Worm (Caenorhabditis elegans): Measurements from ENCODE around the gene C27F2.9.
A peak's percentile ranks its signal among the peaks of the same experiment; 100 is the strongest.
"Not testable (repeated sequence)": the region's sequence is repeated elsewhere in the genome, so short reads cannot be mapped to it uniquely, and the experiment has no call there.

Gene C27F2.9

ce11 chrIII:4930154-4930679 lies 32.6 kb downstream of the C27F2.9 start, which contains the start of gene set-2 (continued):
- TF ChIP-seq zfp-3 (GFP tag; conservative IDR thresholded peaks at IDR 0.05) (0 out of 2 replicates have a peak, but pooled peaks have one; percentile 17), ceh-20 (GFP tag; IDR thresholded peaks at IDR 0.05) (peak; percentile 47; the same call in 1 of the 2 replicates), egl-43 (GFP tag; IDR thresholded peaks at IDR 0.05) (no peak), mes-2 (tag; optimal IDR thresholded peaks at IDR 0.05; ENCODE audit: poor library complexity, severe bottlenecking) (peak; percentile 99), T26A8.4 (GFP tag; IDR thresholded peaks at IDR 0.05) (no peak), daf-19 (GFP tag; conservative IDR thresholded peaks at IDR 0.05) (no peak), lsy-2 (tag; optimal IDR thresholded peaks at IDR 0.05) (peak in 1 of 2 experiments; percentile 66), lin-38 (GFP tag; IDR thresholded peaks at IDR 0.05) (peak; percentile 75), arid-1 (GFP tag; conservative IDR thresholded peaks at IDR 0.05) (peak; percentile 63), mdl-1 (tag; optimal IDR thresholded peaks at IDR 0.05) (no peak), dmd-6 (GFP tag; IDR thresholded peaks at IDR 0.05) (peak; percentile 69), egl-27 (tag; optimal IDR thresholded peaks at IDR 0.05) (no peak), T20F7.1 (GFP tag; optimal IDR thresholded peaks at IDR 0.05) (no peak), lin-13 (GFP tag; optimal IDR thresholded peaks at IDR 0.05) (peak; percentile 42), dve-1 (tag; optimal IDR thresholded peaks at IDR 0.05; ENCODE audit: insufficient read depth) (peak; percentile 52), zip-11 (GFP tag; IDR thresholded peaks at IDR 0.05) (no peak), mxl-3 (GFP tag; optimal IDR thresholded peaks at IDR 0.05) (peak; percentile 43), hlh-11 (tag; optimal IDR thresholded peaks at IDR 0.05) (peak; percentile 32), unc-130 (GFP tag; optimal IDR thresholded peaks at IDR 0.05) (peak; percentile 98), vab-7 (GFP tag; IDR thresholded peaks at IDR 0.05) (0 out of 2 replicates have a peak, but pooled peaks have one; percentile 18), dmd-8 (GFP tag; IDR thresholded peaks at IDR 0.05) (0 out of 2 replicates have a peak, but pooled peaks have one; percentile 42), ZK546.5 (tag; optimal IDR thresholded peaks at IDR 0.05) (no peak), ama-1 (optimal IDR thresholded peaks at IDR 0.05) (peak; percentile 2)

- TF ChIP-seq aha-1 (tag) (peak; percentile 67), F26F4.8 (GFP tag; conservative IDR thresholded peaks at IDR 0.05) (0 out of 2 replicates have a peak, but pooled peaks have one; percentile 51), dmd-9 (GFP tag; IDR thresholded peaks at IDR 0.05) (no peak)
Observed at ce11 chrIII:4924134-4924533, 38.7 kb downstream of the C27F2.9 start.

ce11 chrIII:4922020-4922419 lies 40.8 kb downstream of the C27F2.9 start, which contains the start of gene mmab-1:
Gene mmab-1, minus strand, starts transcription at chrIII:4922114.
- TF ChIP-seq lim-7 (GFP tag; IDR thresholded peaks at IDR 0.05) (peak; percentile 45; the same call in 1 of the 2 replicates), php-3 (GFP tag; IDR thresholded peaks at IDR 0.05) (peak; percentile 29; the same call in 1 of the 2 replicates), mep-1 (tag; optimal IDR thresholded peaks at IDR 0.05) (peak; percentile 35), vab-7 (GFP tag; IDR thresholded peaks at IDR 0.05) (peak; percentile 80), rbr-2 (tag; optimal IDR thresholded peaks at IDR 0.05) (peak; percentile 50), lin-38 (GFP tag; IDR thresholded peaks at IDR 0.05) (peak; percentile 87), F37D6.2 (tag; optimal IDR thresholded peaks at IDR 0.05) (peak; percentile 21), T26A8.4 (GFP tag; IDR thresholded peaks at IDR 0.05) (peak; percentile 38), pha-4 (GFP tag; IDR thresholded peaks at IDR 0.05) (peak; percentile 21; the same call in 1 of the 2 replicates), mdt-29 (GFP tag; IDR thresholded peaks at IDR 0.05) (peak; percentile 41; the same call in 1 of the 2 replicates), lin-29 (GFP tag; IDR thresholded peaks at IDR 0.05) (0 out of 2 replicates have a peak, but pooled peaks have one; percentile 8), Y48G9A.11 (GFP tag; IDR thresholded peaks at IDR 0.05) (peak; percentile 49; the same call in 1 of the 2 replicates), arid-1 (GFP tag; conservative IDR thresholded peaks at IDR 0.05) (0 out of 2 replicates have a peak, but pooled peaks have one; percentile 40), lsy-2 (tag; optimal IDR thresholded peaks at IDR 0.05) (peak in 1 of 2 experiments; percentile 33), nhr-42 (GFP tag; IDR thresholded peaks at IDR 0.05) (peak; percentile 74; the same call in 1 of the 2 replicates), snpc-1.2 (GFP tag; IDR thresholded peaks at IDR 0.05) (0 out of 2 replicates have a peak, but pooled peaks have one; percentile 20), nhr-28 (tag; optimal IDR thresholded peaks at IDR 0.05) (peak; percentile 4), mes-2 (tag; optimal IDR thresholded peaks at IDR 0.05; ENCODE audit: poor library complexity, severe bottlenecking) (peak; percentile 71), dve-1 (tag; optimal IDR thresholded peaks at IDR 0.05; ENCODE audit: insufficient read depth) (peak; percentile 29), D1046.2 (GFP tag; IDR thresholded peaks at IDR 0.05) (0 out of 2 replicates have a peak, but pooled peaks have one; percentile 20), dpl-1 (GFP tag; optimal IDR thresholded peaks at IDR 0.05) (peak; percentile 34), egl-43 (GFP tag; IDR thresholded peaks at IDR 0.05) (peak; percentile 64; the same call in 1 of the 2 replicates), madf-9 (GFP tag; conservative IDR thresholded peaks at IDR 0.05) (peak; percentile 65; the same call in 1 of the 2 replicates), ctbp-1 (GFP tag; IDR thresholded peaks at IDR 0.05) (peak; percentile 85), hlh-11 (tag; optimal IDR thresholded peaks at IDR 0.05) (peak; percentile 36), dmd-9 (GFP tag; IDR thresholded peaks at IDR 0.05) (peak; percentile 68; the same call in 1 of the 2 replicates), ceh-20 (GFP tag; IDR thresholded peaks at IDR 0.05) (peak; percentile 74), hmg-1.1 (GFP tag; IDR thresholded peaks at IDR 0.05) (peak; percentile 65)
- not testable (repeated sequence) for TF ChIP-seq pha-4 (tag; optimal IDR thresholded peaks at IDR 0.05)

Measured in whole organism, L4 larva.